Fruit fly (Drosophila melanogaster) whole organism, embryonic: Measurements from ENCODE around the gene Rpn12.
A peak's percentile ranks its signal among the peaks of the same experiment; 100 is the strongest.

ENCODE experiments used
- Antp ChIP-seq: fragments of 200-800 bp; sonication (Bioruptor generic); optimal IDR thresholded peaks from 3 replicates; lab custom pipeline; 2016; ENCODE audit warnings: missing biosample characterization, missing genetic modification characterization
- Atf6 ChIP-seq: fragments of 200-800 bp; sonication (Bioruptor generic); IDR thresholded peaks from 2 replicates; pipeline ENCODE4 v1.3.6; 2022; ENCODE audit warnings: missing biosample characterization, missing genetic modification characterization
- B-H2 ChIP-seq: fragments of 200-800 bp; sonication (Bioruptor generic); optimal IDR thresholded peaks from 2 replicates; lab custom pipeline; 2018; ENCODE audit warnings: missing biosample characterization, mild to moderate bottlenecking, missing genetic modification characterization
- BtbVII ChIP-seq: fragments of 200-800 bp; sonication (Bioruptor generic); optimal IDR thresholded peaks from 3 replicates; lab custom pipeline; 2017; ENCODE audit warnings: missing biosample characterization, mild to moderate bottlenecking, missing genetic modification characterization
- CG12769 ChIP-seq: fragments of 200-800 bp; sonication (Bioruptor generic); optimal IDR thresholded peaks from 2 replicates; lab custom pipeline; 2019; ENCODE audit warnings: missing biosample characterization, mild to moderate bottlenecking, missing genetic modification characterization, moderate library complexity
- CG13296 ChIP-seq: fragments of 200-800 bp; sonication (Bioruptor generic); optimal IDR thresholded peaks from 3 replicates; lab custom pipeline; 2018; ENCODE audit warnings: missing biosample characterization, mild to moderate bottlenecking, missing genetic modification characterization
- CG15601 ChIP-seq: fragments of 200-800 bp; sonication (Bioruptor generic); optimal IDR thresholded peaks from 3 replicates; lab custom pipeline; 2019; ENCODE audit warnings: missing biosample characterization, mild to moderate bottlenecking, missing genetic modification characterization, moderate library complexity
- CG16813 ChIP-seq: fragments of 200-800 bp; sonication (Bioruptor generic); IDR thresholded peaks from 3 replicates; pipeline ENCODE4 v1.3.6; 2022; ENCODE audit warnings: missing biosample characterization, missing genetic modification characterization; ENCODE audit not compliant: partially characterized antibody
- CG17186 ChIP-seq: fragments of 200-800 bp; sonication (Bioruptor generic); optimal IDR thresholded peaks from 3 replicates; lab custom pipeline; 2017; ENCODE audit warnings: missing biosample characterization, missing genetic modification reagents, missing genetic modification characterization
- CG18011 ChIP-seq: fragments of 200-800 bp; sonication (Bioruptor generic); optimal IDR thresholded peaks from 2 replicates; lab custom pipeline; 2017; ENCODE audit warnings: missing biosample characterization, missing genetic modification characterization, mild to moderate bottlenecking, moderate library complexity, missing genotype
- CG18262 ChIP-seq: fragments of 200-800 bp; optimal IDR thresholded peaks from 3 replicates; lab custom pipeline; 2019; ENCODE audit warnings: missing biosample characterization, mild to moderate bottlenecking, missing genetic modification characterization, moderate library complexity
- CG18599 ChIP-seq: fragments of 200-800 bp; sonication (Bioruptor generic); optimal IDR thresholded peaks from 3 replicates; lab custom pipeline; 2017; ENCODE audit warnings: missing biosample characterization, missing genetic modification characterization, mild to moderate bottlenecking, moderate library complexity, missing genetic modification reagents
- CG2889 ChIP-seq: fragments of 200-800 bp; sonication (Bioruptor generic); IDR thresholded peaks from 3 replicates; pipeline ENCODE4 v1.3.6; 2022; ENCODE audit warnings: missing biosample characterization, missing genetic modification characterization
- CG32772 ChIP-seq: fragments of 200-800 bp; sonication (Bioruptor generic); IDR thresholded peaks from 2 replicates; pipeline ENCODE4 v1.3.6; 2022; ENCODE audit warnings: missing biosample characterization, missing genetic modification characterization
- CG4707 ChIP-seq: fragments of 200-800 bp; sonication (Bioruptor generic); optimal IDR thresholded peaks from 2 replicates; lab custom pipeline; 2018; ENCODE audit warnings: missing biosample characterization, mild to moderate bottlenecking, missing genetic modification characterization, moderate library complexity
- CG6689 ChIP-seq: fragments of 200-800 bp; sonication (Bioruptor generic); IDR thresholded peaks from 2 replicates; pipeline ENCODE4 v1.3.6; 2022; ENCODE audit warnings: missing biosample characterization, missing genetic modification characterization
- CG8924 ChIP-seq: fragments of 200-800 bp; optimal IDR thresholded peaks from 3 replicates; lab custom pipeline; 2019; ENCODE audit warnings: missing biosample characterization, mild to moderate bottlenecking, missing genetic modification characterization, moderate library complexity
- CG9797 ChIP-seq: fragments of 200-800 bp; sonication (Bioruptor generic); optimal IDR thresholded peaks from 3 replicates; lab custom pipeline; 2018; ENCODE audit warnings: missing biosample characterization, mild to moderate bottlenecking, missing genetic modification characterization
- Dp ChIP-seq: fragments of 200-800 bp; sonication (Bioruptor generic); optimal IDR thresholded peaks from 2 replicates; lab custom pipeline; 2018; ENCODE audit warnings: missing biosample characterization, mild to moderate bottlenecking, missing genetic modification characterization, moderate library complexity
- Ets97D ChIP-seq: fragments of 200-800 bp; sonication (Bioruptor generic); optimal IDR thresholded peaks from 3 replicates; lab custom pipeline; 2016; ENCODE audit warnings: missing biosample characterization, missing genetic modification characterization
- Gsc ChIP-seq: fragments of 200-800 bp; sonication (Bioruptor generic); IDR thresholded peaks from 2 replicates; pipeline ENCODE4 v1.3.6; 2022; ENCODE audit warnings: missing biosample characterization, missing genetic modification characterization
- HmgZ ChIP-seq: fragments of 200-800 bp; sonication (Bioruptor generic); optimal IDR thresholded peaks from 2 replicates; lab custom pipeline; 2018; ENCODE audit warnings: missing biosample characterization, mild to moderate bottlenecking, missing genetic modification characterization
- Hr3 ChIP-seq: fragments of 200-800 bp; sonication (Bioruptor generic); optimal IDR thresholded peaks from 3 replicates; lab custom pipeline; 2016; ENCODE audit warnings: missing biosample characterization, missing genetic modification characterization
- Mes4 ChIP-seq: fragments of 200-800 bp; sonication (Bioruptor generic); optimal IDR thresholded peaks from 2 replicates; lab custom pipeline; 2016; ENCODE audit warnings: missing biosample characterization, missing genetic modification characterization
- Sin3A ChIP-seq: fragments of >200 bp; optimal IDR thresholded peaks from 2 replicates; lab custom pipeline; 2018
- YL-1 ChIP-seq: fragments of 200-800 bp; sonication (Bioruptor generic); optimal IDR thresholded peaks from 3 replicates; lab custom pipeline; 2017; ENCODE audit warnings: missing biosample characterization, mild to moderate bottlenecking, missing genetic modification characterization
- abd-A ChIP-seq: fragments of 200-800 bp; sonication (Bioruptor generic); optimal IDR thresholded peaks from 3 replicates; lab custom pipeline; 2019; ENCODE audit warnings: missing biosample characterization, mild to moderate bottlenecking, missing genetic modification characterization, moderate library complexity
- amos ChIP-seq: fragments of 200-800 bp; sonication (Bioruptor generic); IDR thresholded peaks from 2 replicates; pipeline ENCODE4 v1.3.6; 2022; ENCODE audit warnings: missing biosample characterization, missing genetic modification characterization; ENCODE audit not compliant: partially characterized antibody
- cas ChIP-seq: fragments of 200-800 bp; sonication (Bioruptor generic); IDR thresholded peaks from 2 replicates; pipeline ENCODE4 v1.3.6; 2022; ENCODE audit warnings: missing biosample characterization, missing genetic modification characterization
- eve ChIP-seq, 2 experiments: fragments of >200 bp; optimal IDR thresholded peaks; 2 replicates each; lab custom pipeline; 2017; ENCODE audit warnings: missing biosample characterization in 2 of 2, missing genetic modification characterization in 2 of 2
- fd96Cb ChIP-seq: fragments of 200-800 bp; sonication (Bioruptor generic); optimal IDR thresholded peaks from 2 replicates; lab custom pipeline; 2018; ENCODE audit warnings: missing biosample characterization, mild to moderate bottlenecking, missing genetic modification characterization, moderate library complexity
- fu2 ChIP-seq: fragments of 200-800 bp; sonication (Bioruptor generic); optimal IDR thresholded peaks from 2 replicates; lab custom pipeline; 2016; ENCODE audit warnings: missing biosample characterization, missing genetic modification characterization
- gem ChIP-seq: fragments of 200-800 bp; sonication (Bioruptor generic); optimal IDR thresholded peaks from 2 replicates; lab custom pipeline; 2019; ENCODE audit warnings: missing biosample characterization, mild to moderate bottlenecking, missing genetic modification characterization, moderate library complexity
- grau ChIP-seq: fragments of 200-800 bp; optimal IDR thresholded peaks from 3 replicates; lab custom pipeline; 2019; ENCODE audit warnings: missing biosample characterization, mild to moderate bottlenecking, missing genetic modification characterization, moderate library complexity
- grn ChIP-seq: fragments of 200-800 bp; sonication (Bioruptor generic); optimal IDR thresholded peaks from 3 replicates; lab custom pipeline; 2017; ENCODE audit warnings: missing biosample characterization, missing genetic modification characterization
- gro ChIP-seq: fragments of 200-800 bp; sonication (Bioruptor generic); optimal IDR thresholded peaks from 2 replicates; lab custom pipeline; 2016; ENCODE audit warnings: missing biosample characterization, missing genetic modification characterization
- hbn ChIP-seq: fragments of 200-800 bp; sonication (Bioruptor generic); IDR thresholded peaks from 2 replicates; pipeline ENCODE4 v1.3.6; 2022; ENCODE audit warnings: missing biosample characterization, missing genetic modification characterization; ENCODE audit not compliant: partially characterized antibody
- inv ChIP-seq: fragments of 200-800 bp; sonication (Bioruptor generic); IDR thresholded peaks from 2 replicates; pipeline ENCODE4 v1.3.6; 2022; ENCODE audit warnings: missing biosample characterization, missing genetic modification characterization; ENCODE audit not compliant: partially characterized antibody
- otp ChIP-seq: fragments of 200-800 bp; sonication (Bioruptor generic); IDR thresholded peaks from 3 replicates; pipeline ENCODE4, ENCODE4 v1.3.6; 2022; ENCODE audit warnings: missing biosample characterization, missing genetic modification characterization
- pho ChIP-seq: fragments of 200-800 bp; sonication (Bioruptor generic); optimal IDR thresholded peaks from 2 replicates; lab custom pipeline; 2016; ENCODE audit warnings: missing biosample characterization, missing genetic modification characterization
- pzg ChIP-seq: fragments of 200-800 bp; sonication (Bioruptor generic); optimal IDR thresholded peaks from 3 replicates; lab custom pipeline; 2018; ENCODE audit warnings: missing biosample characterization, mild to moderate bottlenecking, missing genetic modification characterization, moderate library complexity
- rib ChIP-seq: fragments of 200-800 bp; sonication (Bioruptor generic); IDR thresholded peaks from 2 replicates; pipeline ENCODE4 v1.3.6; 2022; ENCODE audit warnings: missing biosample characterization, missing genetic modification characterization
- row ChIP-seq: fragments of 200-800 bp; sonication (Bioruptor generic); IDR thresholded peaks from 3 replicates; pipeline ENCODE4 v1.3.6; 2022; ENCODE audit warnings: missing biosample characterization, missing genetic modification characterization
- slbo ChIP-seq: fragments of 200-800 bp; sonication (Bioruptor generic); IDR thresholded peaks from 2 replicates; pipeline ENCODE4 v1.3.6; 2022; ENCODE audit warnings: missing biosample characterization, missing genetic modification characterization
- sob ChIP-seq: fragments of 200-800 bp; sonication (Bioruptor generic); IDR thresholded peaks from 2 replicates; pipeline ENCODE4 v1.3.6; 2022; ENCODE audit warnings: missing biosample characterization, missing genetic modification characterization
- stwl ChIP-seq: fragments of 200-800 bp; sonication (Bioruptor generic); optimal IDR thresholded peaks from 3 replicates; lab custom pipeline; 2018; ENCODE audit warnings: missing biosample characterization, mild to moderate bottlenecking, missing genetic modification characterization, moderate library complexity
- tll ChIP-seq, 2 experiments: fragments of 200-800 bp in 1 of 2; fragments of >200 bp in 1 of 2; sonication (Bioruptor generic) in 1 of 2; optimal IDR thresholded peaks; 2 replicates each; lab custom pipeline; 2017 to 2019; ENCODE audit warnings: missing biosample characterization in 2 of 2, missing genetic modification characterization in 2 of 2, mild to moderate bottlenecking in 1 of 2, moderate library complexity in 1 of 2
- toy ChIP-seq: fragments of 200-800 bp; sonication (Bioruptor generic); IDR thresholded peaks from 2 replicates; pipeline ENCODE4 v1.3.6; 2022; ENCODE audit warnings: missing biosample characterization, missing genetic modification characterization
- wdn ChIP-seq: fragments of 200-800 bp; sonication (Bioruptor generic); IDR thresholded peaks from 2 replicates; pipeline ENCODE4 v1.3.6; 2022; ENCODE audit warnings: missing biosample characterization, missing genetic modification characterization
- zen ChIP-seq: fragments of 200-800 bp; sonication (Bioruptor generic); optimal IDR thresholded peaks from 3 replicates; lab custom pipeline; 2018; ENCODE audit warnings: missing biosample characterization, mild to moderate bottlenecking, missing genetic modification characterization, moderate library complexity

The Rpn12 gene

DNA sequence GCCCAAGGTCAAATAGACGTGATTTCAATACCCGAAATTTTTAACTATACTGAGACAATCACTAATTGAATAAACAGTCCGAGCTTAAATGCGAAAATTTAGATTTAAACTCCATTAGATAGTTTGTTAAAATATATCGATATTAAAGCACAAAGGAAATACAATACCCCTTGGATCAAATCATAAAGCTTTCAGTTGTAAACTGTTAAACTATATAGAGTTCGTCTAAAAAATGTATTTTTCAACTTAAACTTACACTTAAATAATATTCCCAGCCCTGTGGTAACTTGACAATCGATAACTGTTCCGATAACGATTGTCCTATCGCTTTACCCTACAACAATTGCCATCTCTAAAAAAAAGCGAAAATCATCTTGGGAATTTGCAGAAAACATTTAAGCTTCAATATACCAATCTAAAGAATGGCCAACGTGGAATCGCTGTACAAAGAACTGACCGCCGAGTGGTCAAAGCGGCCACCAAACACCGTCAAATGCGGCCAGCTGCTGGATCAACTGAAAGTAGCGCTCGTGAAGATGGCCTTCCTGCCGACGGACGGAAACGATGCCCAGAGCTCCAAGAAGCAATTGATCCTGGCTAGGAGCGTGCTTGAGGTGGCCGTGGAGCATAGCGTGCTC, at the start of gene Rpn12 (continued):
- TF ChIP-seq stwl (tag; lab: Kevin White, UChicago): peak; percentile 70
- TF ChIP-seq CG16813 (GFP tag; lab: Robert Waterston, UW): peak; percentile 83
- TF ChIP-seq CG2889 (GFP tag; lab: Robert Waterston, UW): no peak
- no peak for TF ChIP-seq CG4707 (GFP tag; lab: Kevin White, UChicago)
- TF ChIP-seq amos (GFP tag; lab: Robert Waterston, UW): peak; percentile 84
- TF ChIP-seq B-H2 (GFP tag; lab: Kevin White, UChicago): peak; percentile 34
- TF ChIP-seq inv (GFP tag; lab: Robert Waterston, UW): peak; percentile 51
- TF ChIP-seq CG13296 (GFP tag; lab: Kevin White, UChicago): peak; percentile 60
- no peak; the same call in 1 of the 2 replicates for TF ChIP-seq Atf6 (GFP tag; lab: Robert Waterston, UW)
- TF ChIP-seq cas (GFP tag; lab: Robert Waterston, UW): no peak
- peak; percentile 64 for TF ChIP-seq gro
- TF ChIP-seq grn: no peak
- TF ChIP-seq Hr3 (GFP tag; lab: Kevin White, UChicago): peak; percentile 5
- no peak for TF ChIP-seq otp (GFP tag; lab: Robert Waterston, UW)
- TF ChIP-seq gem (tag; lab: Kevin White, UChicago): peak; percentile 48
- peak; percentile 23 for TF ChIP-seq YL-1 (GFP tag; lab: Kevin White, UChicago)
- TF ChIP-seq zen (tag; lab: Kevin White, UChicago): peak; percentile 50
- TF ChIP-seq CG8924 (tag; lab: Kevin White, UChicago): peak; percentile 28
- TF ChIP-seq Gsc (GFP tag; lab: Robert Waterston, UW): no peak
- peak; percentile 49 for TF ChIP-seq grau
- TF ChIP-seq CG18262 (tag; lab: Kevin White, UChicago): peak; percentile 43
- TF ChIP-seq Sin3A: no peak
- 0 out of 2 replicates have a peak, but pooled peaks have one; percentile 21 for TF ChIP-seq rib (GFP tag; lab: Robert Waterston, UW)
- TF ChIP-seq pzg (GFP tag; lab: Kevin White, UChicago): peak; percentile 58
- no peak for TF ChIP-seq CG18011 (GFP tag; lab: Kevin White, UChicago)
- no peak for TF ChIP-seq BtbVII (GFP tag; lab: Kevin White, UChicago)
- TF ChIP-seq fu2 (GFP tag; lab: Kevin White, UChicago): peak; percentile 24
- no peak for TF ChIP-seq eve (GFP tag; optimal IDR thresholded peaks at IDR 0.05; lab: Kevin White, UChicago)
- TF ChIP-seq pho (GFP tag; lab: Kevin White, UChicago): peak; percentile 48
- TF ChIP-seq Dp (GFP tag; lab: Kevin White, UChicago): peak; percentile 28
- no peak for TF ChIP-seq CG32772 (GFP tag; lab: Robert Waterston, UW)
- no peak for TF ChIP-seq CG17186 (GFP tag; lab: Kevin White, UChicago)
- TF ChIP-seq hbn: peak; percentile 82
- TF ChIP-seq row: peak; percentile 68
- no peak for TF ChIP-seq abd-A
- TF ChIP-seq CG18599 (GFP tag; lab: Kevin White, UChicago): peak; percentile 24
- no peak for TF ChIP-seq toy (GFP tag; lab: Robert Waterston, UW)
- no peak for TF ChIP-seq tll (GFP tag; optimal IDR thresholded peaks at IDR 0.05; lab: Kevin White, UChicago)
- TF ChIP-seq Ets97D (GFP tag; lab: Kevin White, UChicago): peak; percentile 1
- no peak for TF ChIP-seq CG15601 (tag; lab: Kevin White, UChicago)
- TF ChIP-seq HmgZ (tag; lab: Kevin White, UChicago): peak; percentile 16
- no peak for TF ChIP-seq CG9797 (GFP tag; lab: Kevin White, UChicago)
- 0 out of 2 replicates have a peak, but pooled peaks have one; percentile 16 for TF ChIP-seq CG6689
- no peak for TF ChIP-seq wdn
- TF ChIP-seq fd96Cb (tag; lab: Kevin White, UChicago): no peak
- TF ChIP-seq CG12769 (tag; lab: Kevin White, UChicago): no peak
- peak; percentile 7 for TF ChIP-seq Mes4 (GFP tag; lab: Kevin White, UChicago)
- TF ChIP-seq slbo (GFP tag; lab: Robert Waterston, UW): peak; percentile 27; the same call in 1 of the 2 replicates
- TF ChIP-seq Antp (GFP tag; lab: Kevin White, UChicago): no peak
- TF ChIP-seq sob: no peak
